Fruit fly (Drosophila melanogaster): ENCODE results near the gene LeuRS.

Gene LeuRS

DNA sequence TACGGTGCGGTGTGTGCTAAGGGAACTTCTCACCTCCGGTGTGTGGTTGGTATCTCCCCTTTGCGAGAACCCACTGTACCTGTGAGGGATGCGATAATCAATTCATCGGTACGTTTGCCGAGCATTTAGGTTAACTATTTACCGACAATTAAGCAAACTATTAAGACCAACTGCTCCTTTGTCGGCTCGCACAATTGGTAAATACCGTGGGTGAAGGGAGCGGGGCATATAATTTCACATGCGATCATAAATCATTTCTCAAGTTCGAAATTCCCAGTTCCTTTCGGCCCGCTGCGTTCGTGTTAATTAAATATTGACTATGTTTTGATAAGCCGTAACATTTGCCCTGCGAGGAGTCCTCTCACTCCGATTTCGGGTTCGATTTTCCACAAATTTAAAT is 34.4 kb upstream of the LeuRS start (continued):
- TF ChIP-seq ara (GFP tag; IDR thresholded peaks at IDR 0.05) (peak; percentile 48), kni (GFP tag; optimal IDR thresholded peaks at IDR 0.05) (peak; percentile 18), Lim3 (GFP tag; IDR thresholded peaks at IDR 0.05) (no peak), da (GFP tag; optimal IDR thresholded peaks at IDR 0.05) (no peak), CG2202 (tag; optimal IDR thresholded peaks at IDR 0.05) (peak; percentile 16), CG7745 (tag; optimal IDR thresholded peaks at IDR 0.05) (peak; percentile 45), CG1233 (GFP tag; optimal IDR thresholded peaks at IDR 0.05) (peak; percentile 2), Hsf (GFP tag; optimal IDR thresholded peaks at IDR 0.05) (no peak), grau (tag; optimal IDR thresholded peaks at IDR 0.05) (peak; percentile 76), gro (GFP tag; optimal IDR thresholded peaks at IDR 0.05) (no peak), abd-A (tag; optimal IDR thresholded peaks at IDR 0.05) (no peak), Blimp-1 (GFP tag; optimal IDR thresholded peaks at IDR 0.05) (no peak), Ets65A (GFP tag) (no peak), CG1647 (GFP tag; optimal IDR thresholded peaks at IDR 0.05) (no peak), fd3F (GFP tag; optimal IDR thresholded peaks at IDR 0.05) (no peak), tin (GFP tag; optimal IDR thresholded peaks at IDR 0.05) (no peak), Neu2 (GFP tag; optimal IDR thresholded peaks at IDR 0.05; ENCODE audit: borderline replicate concordance) (no peak), CG5245 (GFP tag; optimal IDR thresholded peaks at IDR 0.05) (no peak), CG15479 (GFP tag; optimal IDR thresholded peaks at IDR 0.05) (peak; percentile 26), vfl (GFP tag; optimal IDR thresholded peaks at IDR 0.05) (no peak), ac (GFP tag; optimal IDR thresholded peaks at IDR 0.05) (peak; percentile 79), scrt (GFP tag; optimal IDR thresholded peaks at IDR 0.05) (no peak), Xrp1 (GFP tag; IDR thresholded peaks at IDR 0.05) (0 out of 2 replicates have a peak, but pooled peaks have one; percentile 15), CG42726 (GFP tag; IDR thresholded peaks at IDR 0.05; ENCODE audit: partially characterized antibody) (no peak), knrl (GFP tag; IDR thresholded peaks at IDR 0.05; ENCODE audit: partially characterized antibody) (no peak), CG17802 (tag; optimal IDR thresholded peaks at IDR 0.05) (no peak), C15 (GFP tag; IDR thresholded peaks at IDR 0.05) (no peak), CG15696 (tag; optimal IDR thresholded peaks at IDR 0.05) (peak; percentile 87), luna (GFP tag; optimal IDR thresholded peaks at IDR 0.05) (no peak), Dad (GFP tag; optimal IDR thresholded peaks at IDR 0.05) (no peak), CG33557 (GFP tag; optimal IDR thresholded peaks at IDR 0.05) (peak; percentile 49), CG12071 (GFP tag; optimal IDR thresholded peaks at IDR 0.05) (no peak), CG2889 (GFP tag; IDR thresholded peaks at IDR 0.05) (no peak), CG7357 (GFP tag; IDR thresholded peaks at IDR 0.05) (no peak), ro (GFP tag; IDR thresholded peaks at IDR 0.05) (no peak), Camta (GFP tag; optimal IDR thresholded peaks at IDR 0.05) (no peak), NFAT (GFP tag; IDR thresholded peaks at IDR 0.05) (no peak), CG10565 (GFP tag; optimal IDR thresholded peaks at IDR 0.05) (no peak), Stat92E (GFP tag; optimal IDR thresholded peaks at IDR 0.05) (no peak), Sox100B (GFP tag; optimal IDR thresholded peaks at IDR 0.05) (no peak), CG6765 (GFP tag; optimal IDR thresholded peaks at IDR 0.05) (no peak), CG14710 (tag; optimal IDR thresholded peaks at IDR 0.05) (peak; percentile 20), sens (GFP tag) (peak; percentile 64), zen (tag; optimal IDR thresholded peaks at IDR 0.05) (peak; percentile 41), lmd (GFP tag; IDR thresholded peaks at IDR 0.05) (no peak), phol (tag; optimal IDR thresholded peaks at IDR 0.05) (no peak), CG6813 (GFP tag; optimal IDR thresholded peaks at IDR 0.05) (peak; percentile 54), crol (GFP tag; IDR thresholded peaks at IDR 0.05) (peak; percentile 42; the same call in 1 of the 2 replicates), eve (GFP tag; optimal IDR thresholded peaks at IDR 0.05) (no peak), CG18262 (tag; optimal IDR thresholded peaks at IDR 0.05) (peak; percentile 8), dati (GFP tag; IDR thresholded peaks at IDR 0.05) (no peak)
